Worm (Caenorhabditis elegans) whole organism, late embryonic: ENCODE results near the gene C15H9.9.

ENCODE experiments used
- K02D7.2 ChIP-seq: sonication (generic microtip); optimal IDR thresholded peaks from 2 replicates; lab custom pipeline; 2017; ENCODE audit warnings: mild to moderate bottlenecking, missing genetic modification characterization, missing compliant biosample characterization
- ama-1 ChIP-seq: fragments of 150-350 bp; optimal IDR thresholded peaks from 2 replicates; lab custom pipeline; 2014
- ceh-2 ChIP-seq: sonication (generic microtip); optimal IDR thresholded peaks from 2 replicates; lab custom pipeline; 2016; ENCODE audit warnings: missing genotype, missing genetic modification characterization, missing compliant biosample characterization
- ceh-6 ChIP-seq: fragments of 200-800 bp; sonication (Bioruptor generic); optimal IDR thresholded peaks from 2 replicates; lab custom pipeline; 2018; ENCODE audit warnings: mild to moderate bottlenecking, missing genetic modification characterization, missing compliant biosample characterization
- dve-1 ChIP-seq: sonication (generic microtip); optimal IDR thresholded peaks from 2 replicates; lab custom pipeline; 2017; ENCODE audit warnings: antibody characterized with exemption, mild to moderate bottlenecking, missing genetic modification characterization, missing compliant biosample characterization
- elt-4 ChIP-seq: sonication (generic microtip); optimal IDR thresholded peaks from 2 replicates; lab custom pipeline; 2016; ENCODE audit warnings: missing genetic modification characterization, missing compliant biosample characterization
- ets-4 ChIP-seq: sonication (generic microtip); optimal IDR thresholded peaks from 2 replicates; lab custom pipeline; 2016; ENCODE audit warnings: missing genetic modification characterization, missing compliant biosample characterization
- fkh-6 ChIP-seq: sonication (generic microtip); optimal IDR thresholded peaks from 2 replicates; lab custom pipeline; 2016; ENCODE audit warnings: missing genetic modification characterization, missing compliant biosample characterization
- pat-9 ChIP-seq: fragments of 200-800 bp; sonication (Bioruptor generic); optimal IDR thresholded peaks from 2 replicates; lab custom pipeline; 2018; ENCODE audit warnings: mild to moderate bottlenecking, missing genetic modification characterization, moderate library complexity, missing compliant biosample characterization
- pha-2 ChIP-seq: sonication (generic microtip); optimal IDR thresholded peaks from 2 replicates; lab custom pipeline; 2017; ENCODE audit warnings: mild to moderate bottlenecking, missing genetic modification characterization, missing compliant biosample characterization
- pha-4 ChIP-seq: fragments of 150-350 bp; optimal IDR thresholded peaks from 2 replicates; lab custom pipeline; 2018; ENCODE audit warnings: missing biosample characterization, missing genetic modification reagents, missing genetic modification characterization
- pqm-1 ChIP-seq: sonication (generic microtip); optimal IDR thresholded peaks from 2 replicates; lab custom pipeline; 2016; ENCODE audit warnings: missing genetic modification characterization, missing compliant biosample characterization

ce11 chrX:6128225-6128686 is at the start of gene C15H9.9:
- TF ChIP-seq dve-1 (tag; lab: Kevin White, UChicago) (no peak), fkh-6 (tag; lab: Kevin White, UChicago) (no peak), ets-4 (tag; lab: Kevin White, UChicago) (no peak), ama-1 (no peak), pqm-1 (no peak), ceh-6 (no peak), pha-2 (tag; lab: Kevin White, UChicago) (no peak), elt-4 (no peak), K02D7.2 (no peak), pha-4 (no peak), ceh-2 (tag; lab: Kevin White, UChicago) (no peak), pat-9 (no peak)
